Worm (Caenorhabditis elegans) whole organism, early embryonic: ENCODE data around the gene F40E10.5.

Experiments used
- B0310.2 ChIP-seq: sonication (generic microtip); optimal IDR thresholded peaks from 2 replicates; lab custom pipeline; 2016; ENCODE audit warnings: mild to moderate bottlenecking, missing genetic modification characterization, missing compliant biosample characterization
- F13C5.2 ChIP-seq: sonication (generic microtip); optimal IDR thresholded peaks from 2 replicates; lab custom pipeline; 2017; ENCODE audit warnings: mild to moderate bottlenecking, missing genetic modification characterization, inconsistent platforms, missing compliant biosample characterization
- aly-1 ChIP-seq: sonication (generic microtip); optimal IDR thresholded peaks from 2 replicates; lab custom pipeline; 2016; ENCODE audit warnings: missing genetic modification characterization, missing compliant biosample characterization
- ama-1 ChIP-seq: fragments of 150-350 bp; optimal IDR thresholded peaks from 2 replicates; lab custom pipeline; 2014
- ceh-13 ChIP-seq: fragments of 200-800 bp; sonication (Bioruptor generic); optimal IDR thresholded peaks from 2 replicates; lab custom pipeline; 2018; ENCODE audit warnings: mild to moderate bottlenecking, missing genetic modification characterization, missing compliant biosample characterization
- ceh-36 ChIP-seq: sonication (generic microtip); optimal IDR thresholded peaks from 2 replicates; lab custom pipeline; 2016; ENCODE audit warnings: missing genetic modification characterization, inconsistent platforms, missing compliant biosample characterization
- ets-7 ChIP-seq: sonication (generic microtip); optimal IDR thresholded peaks from 2 replicates; lab custom pipeline; 2016; ENCODE audit warnings: missing genotype, missing genetic modification characterization, missing compliant biosample characterization
- flt-1 ChIP-seq: fragments of 200-800 bp; sonication (Bioruptor generic); IDR thresholded peaks from 2 replicates; pipeline ENCODE4 v1.3.6; 2022; ENCODE audit warnings: missing genetic modification characterization, missing compliant biosample characterization
- hmbx-1 ChIP-seq: sonication (generic microtip); optimal IDR thresholded peaks from 2 replicates; lab custom pipeline; 2016; ENCODE audit warnings: mild to moderate bottlenecking, missing genetic modification characterization, missing compliant biosample characterization
- hmg-4 ChIP-seq: fragments of 200-800 bp; sonication (Bioruptor generic); optimal IDR thresholded peaks from 2 replicates; lab custom pipeline; 2018; ENCODE audit warnings: mild to moderate bottlenecking, missing genetic modification characterization, missing compliant biosample characterization
- hnd-1 ChIP-seq: sonication (generic microtip); optimal IDR thresholded peaks from 2 replicates; lab custom pipeline; 2016; ENCODE audit warnings: missing genetic modification characterization, missing compliant biosample characterization
- pes-1 ChIP-seq: fragments of 200-800 bp; sonication (Bioruptor generic); IDR thresholded peaks from 2 replicates; pipeline ENCODE4 v1.3.6; 2022; ENCODE audit warnings: missing genetic modification reagents, missing genetic modification characterization, missing compliant biosample characterization
- scrt-1 ChIP-seq: fragments of 200-800 bp; sonication (Bioruptor generic); IDR thresholded peaks from 2 replicates; pipeline ENCODE4 v1.3.6; 2022; ENCODE audit warnings: missing genetic modification characterization, missing compliant biosample characterization
- sea-1 ChIP-seq: fragments of 200-800 bp; sonication (Bioruptor generic); conservative IDR thresholded peaks from 2 replicates; pipeline ENCODE4 v1.3.6; 2022; ENCODE audit warnings: missing genetic modification characterization, missing compliant biosample characterization
- tbx-11 ChIP-seq: fragments of 200-800 bp; sonication (Bioruptor generic); IDR thresholded peaks from 2 replicates; pipeline ENCODE4 v1.3.6; 2022; ENCODE audit warnings: missing genetic modification characterization, missing compliant biosample characterization
- tbx-37 ChIP-seq: fragments of 200-800 bp; sonication (Bioruptor generic); conservative IDR thresholded peaks from 2 replicates; pipeline ENCODE4 v1.3.6; 2022; ENCODE audit warnings: missing genetic modification reagents, missing genetic modification characterization, missing compliant biosample characterization
- tra-4 ChIP-seq: sonication (generic microtip); optimal IDR thresholded peaks from 2 replicates; lab custom pipeline; 2017; ENCODE audit warnings: missing genetic modification characterization, missing compliant biosample characterization

F40E10.5 gene

ce11 chrX:14701490-14701889 is at the start of gene F40E10.5:
Gene F40E10.5 (plus strand): TSS chrX:14701790.
- TF ChIP-seq sea-1 (GFP tag; lab: Robert Waterston, UW) = no peak
- no peak for TF ChIP-seq F13C5.2
- TF ChIP-seq hmg-4 (GFP tag; lab: Kevin White, UChicago) = peak; percentile 22
- no peak for TF ChIP-seq pes-1 (GFP tag; lab: Robert Waterston, UW)
- TF ChIP-seq B0310.2 (tag; lab: Kevin White, UChicago) = no peak

ce11 chrX:14652058-14652457 is 49.5 kb upstream of the F40E10.5 start:
- TF ChIP-seq F13C5.2 (no peak), ceh-13 (GFP tag; lab: Kevin White, UChicago) (no peak), ets-7 (tag; lab: Kevin White, UChicago) (no peak), scrt-1 (GFP tag; lab: Robert Waterston, UW) (no peak), flt-1 (no peak), sea-1 (GFP tag; lab: Robert Waterston, UW) (no peak), B0310.2 (tag; lab: Kevin White, UChicago) (no peak), pes-1 (GFP tag; lab: Robert Waterston, UW) (no peak), hmg-4 (GFP tag; lab: Kevin White, UChicago) (no peak), tbx-37 (no peak)

DNA sequence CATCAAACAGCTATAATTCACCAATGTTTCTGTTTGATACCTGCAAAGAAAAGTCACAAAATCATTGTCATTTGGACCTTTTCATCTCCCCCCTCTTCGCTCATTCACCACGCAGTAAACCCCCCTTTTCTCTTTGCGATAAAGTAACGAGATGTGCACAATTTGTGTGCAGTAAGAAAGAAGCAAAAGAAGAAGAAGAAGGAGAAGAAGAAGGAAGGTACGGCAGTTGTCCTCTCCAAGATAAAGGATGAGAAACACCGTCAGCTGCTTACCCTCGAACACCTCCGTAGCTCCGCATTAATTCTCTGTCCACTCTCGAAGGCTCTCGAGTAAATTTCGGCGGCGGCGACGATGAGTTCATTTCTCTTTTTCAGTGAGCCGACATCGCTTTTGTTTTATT is 48.1 kb upstream of the F40E10.5 start:
- TF ChIP-seq B0310.2 (tag; lab: Kevin White, UChicago) = no peak
- peak; percentile 26 for TF ChIP-seq hmg-4 (GFP tag; lab: Kevin White, UChicago)

ce11 chrX:14654668-14655067 is 46.9 kb upstream of the F40E10.5 start, which contains the start of gene syg-2:
Gene syg-2 (plus strand): TSS chrX:14654968.
- no peak for TF ChIP-seq ama-1 (lab: Kevin White, UChicago)
- TF ChIP-seq hmg-4 (GFP tag; lab: Kevin White, UChicago) = no peak
- no peak for TF ChIP-seq ets-7 (tag; lab: Kevin White, UChicago)
- TF ChIP-seq tra-4 (tag; lab: Kevin White, UChicago) = no peak
- TF ChIP-seq tbx-37 = no peak
- TF ChIP-seq pes-1 (GFP tag; lab: Robert Waterston, UW) = no peak
- no peak for TF ChIP-seq tbx-11
- TF ChIP-seq scrt-1 (GFP tag; lab: Robert Waterston, UW) = no peak
- TF ChIP-seq sea-1 (GFP tag; lab: Robert Waterston, UW) = no peak

ce11 chrX:14657445-14657844 is 44.1 kb upstream of the F40E10.5 start:
- TF ChIP-seq scrt-1 (GFP tag; lab: Robert Waterston, UW) = no peak
- TF ChIP-seq B0310.2 (tag; lab: Kevin White, UChicago) = no peak
- no peak for TF ChIP-seq ama-1 (lab: Kevin White, UChicago)
- TF ChIP-seq pes-1 (GFP tag; lab: Robert Waterston, UW) = no peak
- no peak for TF ChIP-seq hmg-4 (GFP tag; lab: Kevin White, UChicago)
- TF ChIP-seq sea-1 (GFP tag; lab: Robert Waterston, UW) = no peak
- no peak for TF ChIP-seq aly-1 (tag; lab: Kevin White, UChicago)
- TF ChIP-seq tra-4 (tag; lab: Kevin White, UChicago) = no peak
- TF ChIP-seq ceh-13 (GFP tag; lab: Kevin White, UChicago) = no peak
- TF ChIP-seq F13C5.2 = no peak

- TF ChIP-seq ceh-13 (GFP tag; lab: Kevin White, UChicago) = no peak
- TF ChIP-seq tbx-11 = no peak
- TF ChIP-seq tbx-37 = no peak
- TF ChIP-seq hmg-4 (GFP tag; lab: Kevin White, UChicago) = no peak
- TF ChIP-seq pes-1 (GFP tag; lab: Robert Waterston, UW) = no peak
- no peak for TF ChIP-seq ceh-36
- no peak for TF ChIP-seq hnd-1 (tag; lab: Kevin White, UChicago)
- no peak for TF ChIP-seq aly-1 (tag; lab: Kevin White, UChicago)
- no peak for TF ChIP-seq hmbx-1 (tag; lab: Kevin White, UChicago)
- TF ChIP-seq tra-4 (tag; lab: Kevin White, UChicago) = no peak
- TF ChIP-seq flt-1 = no peak
- no peak for TF ChIP-seq sea-1 (GFP tag; lab: Robert Waterston, UW)
- TF ChIP-seq ets-7 (tag; lab: Kevin White, UChicago) = no peak
- TF ChIP-seq ama-1 (lab: Kevin White, UChicago) = no peak
- no peak for TF ChIP-seq scrt-1 (GFP tag; lab: Robert Waterston, UW)
- TF ChIP-seq F13C5.2 = no peak
- no peak for TF ChIP-seq B0310.2 (tag; lab: Kevin White, UChicago)
These were observed 42.1 kb upstream of the F40E10.5 start for ce11 chrX:14659454-14659853.

- TF ChIP-seq aly-1 (tag; lab: Kevin White, UChicago) (no peak), flt-1 (no peak), hmg-4 (GFP tag; lab: Kevin White, UChicago) (no peak), tra-4 (tag; lab: Kevin White, UChicago) (no peak)
These were observed 39.7 kb upstream of the F40E10.5 start for ce11 chrX:14661918-14662317.

- TF ChIP-seq pes-1 (GFP tag; lab: Robert Waterston, UW) (no peak), B0310.2 (tag; lab: Kevin White, UChicago) (no peak), ama-1 (lab: Kevin White, UChicago) (no peak)
These were observed 39.1 kb upstream of the F40E10.5 start for ce11 chrX:14662460-14662859.

DNA sequence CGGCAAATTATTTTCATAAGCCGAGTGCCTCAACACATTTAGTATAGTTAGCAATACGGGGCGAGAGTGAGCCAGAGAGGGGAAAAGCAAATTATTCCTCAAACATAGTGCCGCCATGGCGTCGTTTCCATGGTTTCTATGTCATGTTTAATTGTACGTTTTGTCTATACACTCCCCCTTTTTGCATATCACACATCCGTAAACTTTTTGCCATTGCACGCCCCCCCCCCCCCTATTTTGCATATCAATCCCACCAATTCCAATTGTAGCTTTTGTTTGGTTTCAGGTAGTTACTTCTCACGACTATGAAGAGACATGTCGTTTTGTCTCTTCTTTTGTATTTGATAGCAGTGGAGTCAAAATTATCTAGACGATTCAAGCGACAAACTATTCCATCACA is 37.6 kb upstream of the F40E10.5 start, which contains the start of gene C26G2.2:
C26G2.2 (plus strand) TSS at position 301 of the 400 bp plus-strand sequence.
- no peak for TF ChIP-seq tbx-11
- no peak for TF ChIP-seq aly-1 (tag; lab: Kevin White, UChicago)
- TF ChIP-seq ets-7 (tag; lab: Kevin White, UChicago) = no peak
- no peak for TF ChIP-seq F13C5.2
- TF ChIP-seq hmg-4 (GFP tag; lab: Kevin White, UChicago) = no peak
- no peak for TF ChIP-seq ceh-36
- TF ChIP-seq tra-4 (tag; lab: Kevin White, UChicago) = no peak
- TF ChIP-seq scrt-1 (GFP tag; lab: Robert Waterston, UW) = no peak
- TF ChIP-seq pes-1 (GFP tag; lab: Robert Waterston, UW) = no peak
- no peak for TF ChIP-seq hnd-1 (tag; lab: Kevin White, UChicago)
- no peak for TF ChIP-seq flt-1
- no peak for TF ChIP-seq sea-1 (GFP tag; lab: Robert Waterston, UW)
- TF ChIP-seq tbx-37 = no peak
- no peak for TF ChIP-seq ceh-13 (GFP tag; lab: Kevin White, UChicago)
- no peak for TF ChIP-seq hmbx-1 (tag; lab: Kevin White, UChicago)
- TF ChIP-seq B0310.2 (tag; lab: Kevin White, UChicago) = no peak
- no peak for TF ChIP-seq ama-1 (lab: Kevin White, UChicago)
